In the genomic region with DNA sequence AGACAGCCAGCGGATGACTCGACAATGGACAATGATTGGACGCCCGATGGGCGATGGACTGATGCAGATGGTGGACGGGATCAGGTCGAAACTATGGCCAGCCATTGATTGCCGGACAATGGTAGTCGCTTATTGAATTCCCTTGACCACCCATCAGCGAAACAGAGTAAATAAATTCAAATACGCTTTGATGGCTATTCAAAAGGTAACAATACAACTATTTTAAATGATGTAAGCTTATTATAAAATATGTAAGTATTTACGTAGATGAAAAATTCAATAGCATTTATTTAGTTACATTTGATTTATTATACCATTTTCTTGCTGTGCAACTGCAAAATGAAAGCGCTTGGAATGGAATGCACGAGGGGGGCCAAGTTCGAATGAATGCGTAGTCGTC, we compare ENCODE assay signal across 3 fruit fly cellular contexts.
TF ChIP-seq lines count a peak whose summit lies in the region.

No protein-coding gene starts in this region.

- TF ChIP-seq CTCF in whole organism, embryonic (GFP tag; optimal IDR thresholded peaks at IDR 0.05; lab: Kevin White, UChicago): no peak

TF ChIP-seq in whole organism, embryonic, 481 proteins besides CTCF, POLR2A, EP300 and RAD21:
- TF ChIP-seq CG7357 (GFP tag; IDR thresholded peaks at IDR 0.05; lab: Robert Waterston, UW) (0 out of 3 replicates have a peak, but pooled peaks have one; percentile 24), sd (tag; optimal IDR thresholded peaks at IDR 0.05; lab: Kevin White, UChicago) (peak; percentile 40), Sox102F (GFP tag; optimal IDR thresholded peaks at IDR 0.05; lab: Kevin White, UChicago) (peak; percentile 35), sens (GFP tag; lab: Kevin White, UChicago) (peak; percentile 30), Awh (GFP tag; IDR thresholded peaks at IDR 0.05; lab: Robert Waterston, UW) (peak; percentile 64), CG3163 (GFP tag; optimal IDR thresholded peaks at IDR 0.05; lab: Kevin White, UChicago) (no peak), CG4282 (GFP tag; optimal IDR thresholded peaks at IDR 0.05; lab: Kevin White, UChicago) (no peak), cwo (GFP tag; optimal IDR thresholded peaks at IDR 0.05; lab: Kevin White, UChicago) (no peak)

TF ChIP-seq in whole organism, prepupa, 60 proteins besides CTCF, POLR2A, EP300 and RAD21:
- TF ChIP-seq ss (GFP tag; optimal IDR thresholded peaks at IDR 0.05; lab: Kevin White, UChicago) (no peak), OdsH (GFP tag; optimal IDR thresholded peaks at IDR 0.05; lab: Kevin White, UChicago) (no peak), esn (GFP tag; optimal IDR thresholded peaks at IDR 0.05; lab: Kevin White, UChicago) (peak; percentile 10), CG34406 (GFP tag; optimal IDR thresholded peaks at IDR 0.05; lab: Kevin White, UChicago) (peak; percentile 13), CG10631 (GFP tag; optimal IDR thresholded peaks at IDR 0.05; lab: Kevin White, UChicago) (peak; percentile 11), CG6792 (GFP tag; optimal IDR thresholded peaks at IDR 0.05; lab: Kevin White, UChicago) (no peak), CG15336 (GFP tag; IDR thresholded peaks at IDR 0.05; lab: Robert Waterston, UW) (0 out of 2 replicates have a peak, but pooled peaks have one; percentile 19), Eip78C (GFP tag; lab: Kevin White, UChicago) (peak; percentile 83), Eip75B (GFP tag; optimal IDR thresholded peaks at IDR 0.05; lab: Kevin White, UChicago) (peak; percentile 10), Sox14 (GFP tag; optimal IDR thresholded peaks at IDR 0.05; lab: Kevin White, UChicago) (no peak), dsx (GFP tag; optimal IDR thresholded peaks at IDR 0.05; lab: Kevin White, UChicago; ENCODE audit: poor library complexity, severe bottlenecking) (peak; percentile 10), Hr39 (GFP tag; optimal IDR thresholded peaks at IDR 0.05; lab: Kevin White, UChicago) (no peak), fd59A (GFP tag; optimal IDR thresholded peaks at IDR 0.05; lab: Kevin White, UChicago) (no peak), svp (GFP tag; lab: Kevin White, UChicago) (peak; percentile 51), eg (GFP tag; IDR thresholded peaks at IDR 0.05; lab: Robert Waterston, UW) (0 out of 3 replicates have a peak, but pooled peaks have one; percentile 14), Sox102F (GFP tag; optimal IDR thresholded peaks at IDR 0.05; lab: Kevin White, UChicago) (no peak), net (GFP tag; optimal IDR thresholded peaks at IDR 0.05; lab: Kevin White, UChicago) (no peak), CG16779 (tag; optimal IDR thresholded peaks at IDR 0.05; lab: Kevin White, UChicago) (no peak), CG8119 (GFP tag; IDR thresholded peaks at IDR 0.05; lab: Robert Waterston, UW) (0 out of 3 replicates have a peak, but pooled peaks have one; percentile 25), vri (GFP tag; optimal IDR thresholded peaks at IDR 0.05; lab: Kevin White, UChicago) (no peak), Ets96B (tag; optimal IDR thresholded peaks at IDR 0.05; lab: Kevin White, UChicago) (peak; percentile 6), CG32006 (GFP tag; optimal IDR thresholded peaks at IDR 0.05; lab: Kevin White, UChicago) (peak; percentile 17), CG6163 (GFP tag; IDR thresholded peaks at IDR 0.05; lab: Robert Waterston, UW) (peak; percentile 15; the same call in 1 of the 3 replicates)

TF ChIP-seq in whole organism, pupa, 21 proteins besides CTCF, POLR2A, EP300 and RAD21:
- TF ChIP-seq CG4496 (GFP tag; IDR thresholded peaks at IDR 0.05; lab: Robert Waterston, UW): 0 out of 3 replicates have a peak, but pooled peaks have one; percentile 25
- no peak for TF ChIP-seq gl (tag; optimal IDR thresholded peaks at IDR 0.05; lab: Kevin White, UChicago)
- TF ChIP-seq CG15710 (tag; optimal IDR thresholded peaks at IDR 0.05; lab: Kevin White, UChicago): peak; percentile 30

Comparison
In these comparisons a context has a peak if more than half of its experiments do, and no peak if none do; other contexts are left out.
1. Of the 7 proteins assayed by ChIP-seq in both whole organism, embryonic and whole organism, prepupa: peak only in whole organism, embryonic: Sox102F; only in whole organism, prepupa: none; in both: none; in neither: 6.